Fruit fly (Drosophila melanogaster) whole organism, pupa: Measurements from ENCODE around the gene CG32121.

ENCODE experiments used
- CG10348 ChIP-seq: fragments of 200-800 bp; sonication (Bioruptor generic); IDR thresholded peaks from 2 replicates; pipeline ENCODE4 v1.3.6; 2022; ENCODE audit warnings: missing biosample characterization, missing genetic modification characterization
- CG12605 ChIP-seq: fragments of 200-800 bp; sonication (Bioruptor generic); IDR thresholded peaks from 2 replicates; pipeline ENCODE4 v1.3.6; 2022; ENCODE audit warnings: missing biosample characterization, missing genetic modification characterization
- CG13204 ChIP-seq: fragments of 200-800 bp; sonication (Bioruptor generic); optimal IDR thresholded peaks from 2 replicates; lab custom pipeline; 2018; ENCODE audit warnings: missing biosample characterization, mild to moderate bottlenecking, missing genetic modification characterization, moderate library complexity
- CG14655 ChIP-seq: fragments of 200-800 bp; sonication (Bioruptor generic); optimal IDR thresholded peaks from 3 replicates; lab custom pipeline; 2017; ENCODE audit warnings: mild to moderate bottlenecking, missing biosample characterization, missing genetic modification reagents, missing genetic modification characterization
- CG15710 ChIP-seq: fragments of 200-800 bp; sonication (Bioruptor generic); optimal IDR thresholded peaks from 2 replicates; lab custom pipeline; 2018; ENCODE audit warnings: missing biosample characterization, mild to moderate bottlenecking, missing genetic modification characterization, moderate library complexity
- CG17806 ChIP-seq: fragments of 200-800 bp; sonication (Bioruptor generic); optimal IDR thresholded peaks from 2 replicates; lab custom pipeline; 2018; ENCODE audit warnings: missing biosample characterization, mild to moderate bottlenecking, missing genetic modification characterization, moderate library complexity
- CG32121 ChIP-seq: fragments of 200-800 bp; sonication (Bioruptor generic); IDR thresholded peaks from 2 replicates; pipeline ENCODE4 v1.3.6; 2022; ENCODE audit warnings: missing biosample characterization, missing genetic modification characterization
- CG34367 ChIP-seq: fragments of 200-800 bp; sonication (Bioruptor generic); optimal IDR thresholded peaks from 2 replicates; lab custom pipeline; 2018; ENCODE audit warnings: missing biosample characterization, mild to moderate bottlenecking, missing genetic modification characterization
- CG4496 ChIP-seq: fragments of 200-800 bp; sonication (Bioruptor generic); IDR thresholded peaks from 3 replicates; pipeline ENCODE4 v1.3.6; 2022; ENCODE audit warnings: missing biosample characterization, missing genetic modification characterization
- CG8159 ChIP-seq: fragments of 200-800 bp; sonication (Bioruptor generic); optimal IDR thresholded peaks from 3 replicates; lab custom pipeline; 2018; ENCODE audit warnings: missing biosample characterization, mild to moderate bottlenecking, missing genetic modification characterization, moderate library complexity
- CG8301 ChIP-seq: fragments of 200-800 bp; sonication (Bioruptor generic); optimal IDR thresholded peaks from 2 replicates; lab custom pipeline; 2018; ENCODE audit warnings: missing biosample characterization, mild to moderate bottlenecking, missing genetic modification characterization
- CG9948 ChIP-seq: fragments of 200-800 bp; sonication (Bioruptor generic); optimal IDR thresholded peaks from 2 replicates; lab custom pipeline; 2018; ENCODE audit warnings: missing biosample characterization, mild to moderate bottlenecking, missing genetic modification characterization, moderate library complexity
- D1 ChIP-seq: fragments of 200-800 bp; sonication (Bioruptor generic); optimal IDR thresholded peaks from 2 replicates; lab custom pipeline; 2018; ENCODE audit warnings: missing biosample characterization, mild to moderate bottlenecking, missing genetic modification characterization, moderate library complexity
- EcR ChIP-seq: fragments of 200-800 bp; sonication (Bioruptor generic); optimal IDR thresholded peaks from 3 replicates; lab custom pipeline; 2019; ENCODE audit warnings: missing biosample characterization, missing genetic modification characterization, mild to moderate bottlenecking, moderate library complexity, missing genetic modification reagents
- Ets98B ChIP-seq: fragments of 200-800 bp; sonication (Bioruptor generic); IDR thresholded peaks from 2 replicates; pipeline ENCODE4 v1.3.6; 2022; ENCODE audit warnings: missing biosample characterization, missing genetic modification characterization
- Pif1A ChIP-seq: fragments of 200-800 bp; sonication (Bioruptor generic); optimal IDR thresholded peaks from 3 replicates; lab custom pipeline; 2016; ENCODE audit warnings: missing biosample characterization, missing genetic modification characterization
- Pif1B ChIP-seq: fragments of 200-800 bp; sonication (Bioruptor generic); optimal IDR thresholded peaks from 3 replicates; lab custom pipeline; 2016; ENCODE audit warnings: missing biosample characterization, missing genetic modification characterization
- Snoo ChIP-seq: fragments of 200-800 bp; sonication (Bioruptor generic); optimal IDR thresholded peaks from 3 replicates; lab custom pipeline; 2017; ENCODE audit warnings: missing biosample characterization, mild to moderate bottlenecking, missing genetic modification characterization, inconsistent platforms
- fd96Ca ChIP-seq: fragments of 200-800 bp; sonication (Bioruptor generic); IDR thresholded peaks from 3 replicates; pipeline ENCODE4 v1.3.6; 2022; ENCODE audit warnings: missing biosample characterization, missing genetic modification characterization
- gl ChIP-seq: fragments of 200-800 bp; sonication (Bioruptor generic); optimal IDR thresholded peaks from 2 replicates; lab custom pipeline; 2018; ENCODE audit warnings: missing biosample characterization, mild to moderate bottlenecking, missing genetic modification characterization
- rn ChIP-seq: fragments of 200-800 bp; sonication (Bioruptor generic); IDR thresholded peaks from 2 replicates; pipeline ENCODE4 v1.3.6; 2022; ENCODE audit warnings: missing biosample characterization, missing genetic modification characterization

CG32121 gene

dm6 chr3L:13382061-13382815 is 39.9 kb downstream of the CG32121 start, which contains the start of gene ImpL1:
TSS of gene ImpL1 (plus strand) at chr3L:13382765.
- TF ChIP-seq CG17806 (tag; lab: Kevin White, UChicago) (no peak), CG8159 (tag; lab: Kevin White, UChicago) (no peak), CG14655 (GFP tag; lab: Kevin White, UChicago) (no peak), D1 (tag; lab: Kevin White, UChicago) (no peak), Ets98B (GFP tag; lab: Robert Waterston, UW) (no peak), CG15710 (no peak), CG13204 (GFP tag; lab: Kevin White, UChicago) (no peak)

dm6 chr3L:13381160-13381559 is 41.0 kb downstream of the CG32121 start, which contains the start of gene CG14107:
TSS of gene CG14107 (minus strand) at chr3L:13381346.
- TF ChIP-seq gl (no peak), CG4496 (GFP tag; lab: Robert Waterston, UW) (no peak), CG8301 (no peak), rn (no peak), CG17806 (tag; lab: Kevin White, UChicago) (no peak), CG14655 (GFP tag; lab: Kevin White, UChicago) (no peak), CG12605 (GFP tag; lab: Robert Waterston, UW) (no peak), Ets98B (GFP tag; lab: Robert Waterston, UW) (no peak), CG32121 (GFP tag; lab: Robert Waterston, UW) (no peak), Pif1A (no peak), CG13204 (GFP tag; lab: Kevin White, UChicago) (no peak), Pif1B (GFP tag; lab: Kevin White, UChicago) (no peak), D1 (tag; lab: Kevin White, UChicago) (no peak), fd96Ca (GFP tag; lab: Robert Waterston, UW) (no peak), CG8159 (tag; lab: Kevin White, UChicago) (no peak), CG10348 (no peak), CG15710 (no peak), CG9948 (tag; lab: Kevin White, UChicago) (no peak)

- no peak for TF ChIP-seq CG8159 (tag; lab: Kevin White, UChicago)
- TF ChIP-seq CG9948 (tag; lab: Kevin White, UChicago), result no peak
- TF ChIP-seq gl, result no peak
- TF ChIP-seq CG13204 (GFP tag; lab: Kevin White, UChicago), result no peak
- TF ChIP-seq CG32121 (GFP tag; lab: Robert Waterston, UW), result no peak
- no peak for TF ChIP-seq EcR (GFP tag; lab: Kevin White, UChicago)
- TF ChIP-seq CG34367 (tag; lab: Kevin White, UChicago), result no peak
- TF ChIP-seq Pif1A, result no peak
- TF ChIP-seq Pif1B (GFP tag; lab: Kevin White, UChicago), result no peak
- TF ChIP-seq CG12605 (GFP tag; lab: Robert Waterston, UW), result no peak
- no peak for TF ChIP-seq Snoo
- TF ChIP-seq CG14655 (GFP tag; lab: Kevin White, UChicago), result no peak
- TF ChIP-seq D1 (tag; lab: Kevin White, UChicago), result no peak
- TF ChIP-seq Ets98B (GFP tag; lab: Robert Waterston, UW), result no peak
- no peak for TF ChIP-seq CG17806 (tag; lab: Kevin White, UChicago)
Measured at dm6 chr3L:13378202-13378601, 43.9 kb downstream of the CG32121 start, which contains the start of gene SNCF. TSS of gene SNCF (plus strand) at chr3L:13378583.

dm6 chr3L:13377657-13378056 is 44.5 kb downstream of the CG32121 start, which contains the start of gene CG14111:
TSS of gene CG14111 (plus strand) at chr3L:13377957.
- TF ChIP-seq CG32121 (GFP tag; lab: Robert Waterston, UW), result no peak
- TF ChIP-seq Ets98B (GFP tag; lab: Robert Waterston, UW), result no peak
- no peak for TF ChIP-seq CG9948 (tag; lab: Kevin White, UChicago)
- TF ChIP-seq CG17806 (tag; lab: Kevin White, UChicago), result no peak
- TF ChIP-seq CG34367 (tag; lab: Kevin White, UChicago), result no peak
- no peak for TF ChIP-seq rn
